Worm (Caenorhabditis elegans) whole organism, L4 larva: ENCODE measurements around the gene ast-1.

ENCODE experiments used
- D1046.2 ChIP-seq: fragments of 200-800 bp; sonication (Bioruptor generic); IDR thresholded peaks from 2 replicates; pipeline ENCODE4 v1.3.6; 2022; ENCODE audit warnings: missing genetic modification characterization, missing compliant biosample characterization
- F10B5.3 ChIP-seq: sonication (generic microtip); optimal IDR thresholded peaks from 2 replicates; lab custom pipeline; 2016; ENCODE audit warnings: mild to moderate bottlenecking, missing genetic modification characterization, missing compliant biosample characterization
- F37D6.2 ChIP-seq: sonication (generic microtip); optimal IDR thresholded peaks from 2 replicates; lab custom pipeline; 2016; ENCODE audit warnings: mild to moderate bottlenecking, missing genetic modification characterization, missing compliant biosample characterization
- F44E2.7 ChIP-seq: fragments of 200-800 bp; sonication (Bioruptor generic); IDR thresholded peaks from 2 replicates; pipeline ENCODE4 v2.1.2; 2022; ENCODE audit warnings: missing genetic modification characterization, missing compliant biosample characterization
- Y105C5A.15 ChIP-seq: fragments of 200-800 bp; sonication (Bioruptor generic); IDR thresholded peaks from 2 replicates; pipeline ENCODE4 v1.3.6; 2022; ENCODE audit warnings: missing genetic modification characterization, missing compliant biosample characterization
- aha-1 ChIP-seq: fragments of 150-350 bp; peaks from one replicate; lab custom pipeline; 2014; ENCODE audit warnings: missing biosample characterization, missing genetic modification characterization
- aly-2 ChIP-seq: sonication (generic microtip); optimal IDR thresholded peaks from 2 replicates; lab custom pipeline; 2018; ENCODE audit warnings: missing biosample characterization, missing genetic modification characterization
- ama-1 ChIP-seq: fragments of 150-350 bp; optimal IDR thresholded peaks from 2 replicates; lab custom pipeline; 2014; ENCODE audit warnings: inconsistent platforms, mixed read lengths
- attf-4 ChIP-seq: sonication (generic microtip); optimal IDR thresholded peaks from 3 replicates; lab custom pipeline; 2017; ENCODE audit warnings: missing biosample characterization, missing genetic modification characterization
- ceh-28 ChIP-seq: fragments of 150-350 bp; optimal IDR thresholded peaks from 2 replicates; lab custom pipeline; 2014; ENCODE audit warnings: missing biosample characterization, missing genetic modification reagents, missing genetic modification characterization
- ceh-44 ChIP-seq: fragments of 200-800 bp; sonication (Bioruptor generic); IDR thresholded peaks from 2 replicates; pipeline ENCODE4 v1.3.6; 2022; ENCODE audit warnings: missing genetic modification reagents, missing genetic modification characterization, missing compliant biosample characterization
- ceh-62 ChIP-seq: sonication (generic microtip); optimal IDR thresholded peaks from 2 replicates; lab custom pipeline; 2017; ENCODE audit warnings: missing biosample characterization, missing genetic modification characterization
- daf-16 ChIP-seq, 3 experiments: sonication (generic microtip); optimal IDR thresholded peaks; 2 replicates each; lab custom pipeline; 2016 to 2017; ENCODE audit warnings: missing genetic modification characterization in 3 of 3, missing genetic modification reagents in 3 of 3, mild to moderate bottlenecking in 2 of 3, missing compliant biosample characterization in 2 of 3, missing biosample characterization in 1 of 3, moderate library complexity in 1 of 3
- daf-8 ChIP-seq: fragments of 200-800 bp; sonication (Bioruptor generic); IDR thresholded peaks from 2 replicates; pipeline ENCODE4 v1.3.6; 2022; ENCODE audit warnings: missing genetic modification characterization, missing compliant biosample characterization
- dmd-6 ChIP-seq: fragments of 200-800 bp; sonication (Bioruptor generic); IDR thresholded peaks from 2 replicates; pipeline ENCODE4 v1.3.6; 2022; ENCODE audit warnings: missing genetic modification reagents, missing genetic modification characterization, missing compliant biosample characterization
- dmd-8 ChIP-seq: fragments of 200-800 bp; sonication (Bioruptor generic); IDR thresholded peaks from 2 replicates; pipeline ENCODE4 v1.3.6; 2022; ENCODE audit warnings: missing genetic modification characterization, missing compliant biosample characterization
- duxl-1 ChIP-seq: sonication (generic microtip); optimal IDR thresholded peaks from 2 replicates; lab custom pipeline; 2016; ENCODE audit warnings: mild to moderate bottlenecking, missing genetic modification characterization, moderate library complexity, missing compliant biosample characterization; ENCODE audit not compliant: poor library complexity
- dve-1 ChIP-seq: sonication (generic microtip); optimal IDR thresholded peaks from 2 replicates; lab custom pipeline; 2017; ENCODE audit warnings: antibody characterized with exemption, mild to moderate bottlenecking, missing genetic modification characterization, missing compliant biosample characterization; ENCODE audit not compliant: insufficient read depth
- fos-1 ChIP-seq: fragments of 150-350 bp; optimal IDR thresholded peaks from 2 replicates; lab custom pipeline; 2014; ENCODE audit warnings: missing biosample characterization, missing genetic modification characterization
- hlh-11 ChIP-seq: fragments of 200-800 bp; sonication (Bioruptor generic); optimal IDR thresholded peaks from 2 replicates; lab custom pipeline; 2018; ENCODE audit warnings: mild to moderate bottlenecking, missing genetic modification characterization, missing compliant biosample characterization
- hlh-30 ChIP-seq: sonication (generic microtip); optimal IDR thresholded peaks from 2 replicates; lab custom pipeline; 2017; ENCODE audit warnings: antibody characterized with exemption, mild to moderate bottlenecking, missing genetic modification characterization, missing compliant biosample characterization; ENCODE audit not compliant: insufficient read depth
- jun-1 ChIP-seq: fragments of 150-350 bp; optimal IDR thresholded peaks from 2 replicates; lab custom pipeline; 2014; ENCODE audit warnings: missing biosample characterization, missing genetic modification reagents, missing genetic modification characterization
- lin-1 ChIP-seq: fragments of 200-800 bp; sonication (Bioruptor generic); IDR thresholded peaks from 2 replicates; pipeline ENCODE4 v1.3.6; 2022; ENCODE audit warnings: missing genetic modification reagents, missing genetic modification characterization, missing compliant biosample characterization
- lin-29 ChIP-seq: fragments of 200-800 bp; sonication (Bioruptor generic); IDR thresholded peaks from 2 replicates; pipeline ENCODE4 v1.3.6; 2022; ENCODE audit warnings: missing genetic modification reagents, missing genetic modification characterization, missing compliant biosample characterization
- lin-38 ChIP-seq: fragments of 200-800 bp; sonication (Bioruptor generic); IDR thresholded peaks from 2 replicates; pipeline ENCODE4 v1.3.6; 2022; ENCODE audit warnings: missing genetic modification reagents, missing genetic modification characterization, missing compliant biosample characterization
- lin-39 ChIP-seq: fragments of 150-350 bp; optimal IDR thresholded peaks from 2 replicates; lab custom pipeline; 2014; ENCODE audit warnings: missing biosample characterization, missing genetic modification reagents, missing genetic modification characterization
- lir-3 ChIP-seq: sonication (generic microtip); optimal IDR thresholded peaks from 2 replicates; lab custom pipeline; 2016; ENCODE audit warnings: mild to moderate bottlenecking, missing genetic modification characterization, missing compliant biosample characterization
- lsy-2 ChIP-seq, 2 experiments: fragments of 150-350 bp in 1 of 2; sonication (generic microtip) in 1 of 2; optimal IDR thresholded peaks; 2 replicates each; lab custom pipeline; 2014 to 2017; ENCODE audit warnings: missing biosample characterization in 2 of 2, missing genetic modification characterization in 2 of 2
- madf-5 ChIP-seq, 2 experiments: fragments of 200-800 bp; sonication (Bioruptor generic); IDR thresholded peaks; 2 replicates each; pipeline ENCODE4 v1.3.6; 2022; ENCODE audit warnings: missing compliant biosample characterization in 2 of 2, missing genetic modification characterization in 2 of 2
- mdl-1 ChIP-seq, 2 experiments: fragments of 150-350 bp in 1 of 2; sonication (generic microtip) in 1 of 2; optimal IDR thresholded peaks; 2 replicates each; lab custom pipeline; 2014 to 2017; ENCODE audit warnings: missing biosample characterization in 2 of 2, missing genetic modification characterization in 2 of 2
- mxl-2 ChIP-seq: fragments of 200-800 bp; sonication (Bioruptor generic); conservative IDR thresholded peaks from 2 replicates; pipeline ENCODE4 v1.3.6; 2022; ENCODE audit warnings: missing genetic modification reagents, missing genetic modification characterization, missing compliant biosample characterization
- mxl-3 ChIP-seq: fragments of 200-800 bp; sonication (Bioruptor generic); optimal IDR thresholded peaks from 2 replicates; lab custom pipeline; 2018; ENCODE audit warnings: mild to moderate bottlenecking, missing genetic modification characterization, missing compliant biosample characterization
- nhr-102 ChIP-seq: sonication (generic microtip); optimal IDR thresholded peaks from 2 replicates; lab custom pipeline; 2016; ENCODE audit warnings: mild to moderate bottlenecking, missing genetic modification characterization, moderate library complexity, missing compliant biosample characterization
- nhr-11 ChIP-seq: fragments of 150-350 bp; optimal IDR thresholded peaks from 2 replicates; lab custom pipeline; 2014; ENCODE audit warnings: missing biosample characterization, missing genetic modification characterization
- nhr-28 ChIP-seq: fragments of 150-350 bp; optimal IDR thresholded peaks from 2 replicates; lab custom pipeline; 2014; ENCODE audit warnings: missing biosample characterization, missing genetic modification characterization
- nhr-41 ChIP-seq: fragments of 200-800 bp; sonication (Bioruptor generic); IDR thresholded peaks from 2 replicates; pipeline ENCODE4 v1.3.6; 2022; ENCODE audit warnings: missing genetic modification reagents, missing genetic modification characterization, missing compliant biosample characterization
- nhr-48 ChIP-seq: sonication (generic microtip); optimal IDR thresholded peaks from 2 replicates; lab custom pipeline; 2016; ENCODE audit warnings: mild to moderate bottlenecking, missing genetic modification characterization, missing compliant biosample characterization
- nhr-77 ChIP-seq: fragments of 150-350 bp; optimal IDR thresholded peaks from 2 replicates; lab custom pipeline; 2014; ENCODE audit warnings: missing biosample characterization, missing genetic modification characterization
- set-16 ChIP-seq: fragments of 200-800 bp; sonication (Bioruptor generic); IDR thresholded peaks from 2 replicates; pipeline ENCODE4 v1.3.6; 2022; ENCODE audit warnings: missing genetic modification reagents, missing genetic modification characterization, missing compliant biosample characterization
- skn-1 ChIP-seq: fragments of 150-350 bp; optimal IDR thresholded peaks from 2 replicates; lab custom pipeline; 2014; ENCODE audit warnings: missing biosample characterization, missing genetic modification characterization
- spr-1 ChIP-seq: sonication (generic microtip); optimal IDR thresholded peaks from 2 replicates; lab custom pipeline; 2016; ENCODE audit warnings: mild to moderate bottlenecking, missing genetic modification characterization, missing compliant biosample characterization
- spr-3 ChIP-seq: fragments of 200-800 bp; sonication (Bioruptor generic); optimal IDR thresholded peaks from 2 replicates; lab custom pipeline; 2018; ENCODE audit warnings: mild to moderate bottlenecking, missing genetic modification characterization, missing compliant biosample characterization
- tra-1 ChIP-seq: fragments of 200-800 bp; sonication (Bioruptor generic); IDR thresholded peaks from 2 replicates; pipeline ENCODE4 v1.3.6; 2022; ENCODE audit warnings: missing genetic modification reagents, missing genetic modification characterization, missing compliant biosample characterization
- unc-62 ChIP-seq, 3 experiments: fragments of 150-350 bp in 1 of 3; sonication (generic microtip); optimal IDR thresholded peaks in 2 of 3; peaks in 1 of 3; 1 replicate in 1 of 3; 2 replicates in 2 of 3; lab custom pipeline; 2014 to 2017; ENCODE audit warnings: missing biosample characterization in 3 of 3, missing genetic modification characterization in 3 of 3, missing genetic modification reagents in 3 of 3, missing genotype in 1 of 3
- zfp-2 ChIP-seq: sonication (generic microtip); optimal IDR thresholded peaks from 2 replicates; lab custom pipeline; 2016; ENCODE audit warnings: mild to moderate bottlenecking, missing genetic modification characterization, missing compliant biosample characterization
- ztf-11 ChIP-seq: fragments of 150-350 bp; optimal IDR thresholded peaks from 2 replicates; lab custom pipeline; 2014; ENCODE audit warnings: missing biosample characterization, missing genetic modification characterization

ast-1 gene

ce11 chrII:4091828-4092227 is 43.3 kb downstream of the ast-1 start, which contains the start of gene R11F4.1:
TSS of gene R11F4.1 (plus strand) at chrII:4091930.
- TF ChIP-seq aha-1 (tag; lab: Kevin White, UChicago) (peak; percentile 97), ceh-28 (tag; lab: Kevin White, UChicago) (no peak)

ce11 chrII:4090790-4091189 is 44.4 kb downstream of the ast-1 start:
- TF ChIP-seq hlh-11 (tag; lab: Kevin White, UChicago) (peak; percentile 73), lir-3 (tag; lab: Kevin White, UChicago) (no peak), lin-1 (GFP tag; lab: Robert Waterston, UW) (no peak), Y105C5A.15 (GFP tag; lab: Robert Waterston, UW) (no peak), mxl-2 (GFP tag; lab: Robert Waterston, UW) (no peak), ztf-11 (tag; lab: Kevin White, UChicago) (no peak), nhr-77 (peak; percentile 39), nhr-28 (tag; lab: Kevin White, UChicago) (peak; percentile 73), lsy-2 (tag; optimal IDR thresholded peaks at IDR 0.05; lab: Kevin White, UChicago) (no peak), nhr-48 (tag; lab: Kevin White, UChicago) (peak; percentile 56), madf-5 (GFP tag; IDR thresholded peaks at IDR 0.05; lab: Robert Waterston, UW) (no peak), hlh-30 (tag; lab: Kevin White, UChicago) (peak; percentile 82), mxl-3 (GFP tag; lab: Kevin White, UChicago) (peak; percentile 88), dmd-6 (peak; percentile 51; the same call in 1 of the 2 replicates), dve-1 (tag; lab: Kevin White, UChicago) (peak; percentile 35), ama-1 (peak; percentile 1), mdl-1 (tag; optimal IDR thresholded peaks at IDR 0.05; lab: Kevin White, UChicago) (peak in 1 of 2 experiments; percentile 41), tra-1 (GFP tag; lab: Robert Waterston, UW) (0 out of 2 replicates have a peak, but pooled peaks have one; percentile 25), F44E2.7 (GFP tag; lab: Robert Waterston, UW) (no peak), lin-39 (tag; lab: Kevin White, UChicago) (no peak), zfp-2 (no peak), spr-1 (tag; lab: Kevin White, UChicago) (no peak), daf-16 (GFP tag; optimal IDR thresholded peaks at IDR 0.05; lab: Kevin White, UChicago) (no peak), daf-16 (tag; optimal IDR thresholded peaks at IDR 0.05; lab: Kevin White, UChicago) (peak; percentile 34), nhr-41 (GFP tag; lab: Robert Waterston, UW) (no peak), unc-62 (GFP tag; optimal IDR thresholded peaks at IDR 0.05 in 1 of 2; lab: Kevin White, UChicago) (peak in 1 of 2 experiments; percentile 24), unc-62 (tag; optimal IDR thresholded peaks at IDR 0.05; lab: Kevin White, UChicago) (no peak)

- TF ChIP-seq lin-39 (tag; lab: Kevin White, UChicago) (no peak), dmd-8 (GFP tag; lab: Robert Waterston, UW) (no peak), aly-2 (tag; lab: Kevin White, UChicago) (no peak), F10B5.3 (tag; lab: Kevin White, UChicago) (no peak), nhr-77 (peak; percentile 95), ceh-62 (tag; lab: Kevin White, UChicago) (no peak), nhr-11 (tag; lab: Kevin White, UChicago) (peak; percentile 58), spr-3 (GFP tag; lab: Kevin White, UChicago) (no peak), duxl-1 (tag; lab: Kevin White, UChicago) (peak; percentile 45), mxl-2 (GFP tag; lab: Robert Waterston, UW) (no peak), ceh-44 (GFP tag; lab: Robert Waterston, UW) (no peak), F37D6.2 (tag; lab: Kevin White, UChicago) (no peak), skn-1 (no peak), fos-1 (tag; lab: Kevin White, UChicago) (no peak), D1046.2 (GFP tag; lab: Robert Waterston, UW) (no peak), hlh-11 (tag; lab: Kevin White, UChicago) (peak; percentile 96), jun-1 (tag; lab: Kevin White, UChicago) (no peak), nhr-48 (tag; lab: Kevin White, UChicago) (peak; percentile 99), madf-5 (GFP tag; IDR thresholded peaks at IDR 0.05; lab: Robert Waterston, UW) (no peak), attf-4 (tag; lab: Kevin White, UChicago) (no peak), lin-38 (no peak), lin-29 (peak; percentile 25; the same call in 1 of the 2 replicates), lin-1 (GFP tag; lab: Robert Waterston, UW) (peak; percentile 86), nhr-102 (tag; lab: Kevin White, UChicago) (peak; percentile 75), daf-8 (no peak), set-16 (no peak), dve-1 (tag; lab: Kevin White, UChicago) (peak; percentile 95), aha-1 (tag; lab: Kevin White, UChicago) (peak; percentile 85)
Measured at ce11 chrII:4089183-4089582, 46.0 kb downstream of the ast-1 start.
